Fruit fly (Drosophila melanogaster) whole organism, embryonic: ENCODE measurements around the gene Chpf.
A peak's percentile ranks its signal among the peaks of the same experiment; 100 is the strongest.

ENCODE experiments used
- B-H1 ChIP-seq: fragments of 200-800 bp; sonication (Bioruptor generic); IDR thresholded peaks from 3 replicates; pipeline ENCODE4 v1.3.6; 2022; ENCODE audit warnings: missing biosample characterization, missing genetic modification characterization
- C15 ChIP-seq: fragments of 200-800 bp; sonication (Bioruptor generic); IDR thresholded peaks from 3 replicates; pipeline ENCODE4 v1.3.6; 2022; ENCODE audit warnings: missing biosample characterization, missing genetic modification characterization
- CG1024 ChIP-seq: fragments of 200-800 bp; sonication (Bioruptor generic); IDR thresholded peaks from 2 replicates; pipeline ENCODE4 v1.3.6; 2022; ENCODE audit warnings: missing biosample characterization, missing genetic modification characterization
- CG10462 ChIP-seq: fragments of 200-800 bp; sonication (Bioruptor generic); optimal IDR thresholded peaks from 2 replicates; lab custom pipeline; 2016; ENCODE audit warnings: missing biosample characterization, missing genetic modification characterization
- CG10654 ChIP-seq: fragments of 200-800 bp; sonication (Bioruptor generic); optimal IDR thresholded peaks from 2 replicates; lab custom pipeline; 2016; ENCODE audit warnings: missing biosample characterization, missing genetic modification characterization
- CG11504 ChIP-seq: fragments of 200-800 bp; sonication (Bioruptor generic); optimal IDR thresholded peaks from 3 replicates; lab custom pipeline; 2019; ENCODE audit warnings: missing biosample characterization, mild to moderate bottlenecking, missing genetic modification characterization, moderate library complexity
- CG11723 ChIP-seq: fragments of 200-800 bp; sonication (Bioruptor generic); optimal IDR thresholded peaks from 2 replicates; lab custom pipeline; 2017; ENCODE audit warnings: missing biosample characterization, mild to moderate bottlenecking, missing genetic modification characterization
- CG12744 ChIP-seq: fragments of 200-800 bp; sonication (Bioruptor generic); optimal IDR thresholded peaks from 2 replicates; lab custom pipeline; 2016; ENCODE audit warnings: missing biosample characterization, missing genetic modification characterization
- CG12942 ChIP-seq: fragments of 200-800 bp; sonication (Bioruptor generic); optimal IDR thresholded peaks from 3 replicates; lab custom pipeline; 2016; ENCODE audit warnings: missing biosample characterization, missing genetic modification characterization
- CG13424 ChIP-seq: fragments of 200-800 bp; sonication (Bioruptor generic); optimal IDR thresholded peaks from 2 replicates; lab custom pipeline; 2019; ENCODE audit warnings: missing biosample characterization, mild to moderate bottlenecking, missing genetic modification characterization, moderate library complexity
- CG15696 ChIP-seq: fragments of 200-800 bp; sonication (Bioruptor generic); optimal IDR thresholded peaks from 2 replicates; lab custom pipeline; 2019; ENCODE audit warnings: missing biosample characterization, mild to moderate bottlenecking, missing genetic modification characterization, moderate library complexity
- CG1603 ChIP-seq: fragments of 200-800 bp; sonication (Bioruptor generic); optimal IDR thresholded peaks from 2 replicates; lab custom pipeline; 2019; ENCODE audit warnings: missing biosample characterization, mild to moderate bottlenecking, missing genetic modification characterization, moderate library complexity
- CG2116 ChIP-seq: fragments of 200-800 bp; sonication (Bioruptor generic); optimal IDR thresholded peaks from 3 replicates; lab custom pipeline; 2018; ENCODE audit warnings: missing biosample characterization, mild to moderate bottlenecking, missing genetic modification characterization
- CG2120 ChIP-seq: fragments of 200-800 bp; sonication (Bioruptor generic); optimal IDR thresholded peaks from 3 replicates; lab custom pipeline; 2016; ENCODE audit warnings: missing biosample characterization, missing genetic modification characterization
- CG2129 ChIP-seq: fragments of 200-800 bp; sonication (Bioruptor generic); IDR thresholded peaks from 2 replicates; pipeline ENCODE4 v1.3.6; 2022; ENCODE audit warnings: missing biosample characterization, missing genetic modification characterization; ENCODE audit not compliant: partially characterized antibody
- CG33213 ChIP-seq: fragments of 200-800 bp; sonication (Bioruptor generic); optimal IDR thresholded peaks from 3 replicates; lab custom pipeline; 2016; ENCODE audit warnings: missing biosample characterization, missing genetic modification characterization
- CG34376 ChIP-seq: fragments of 200-800 bp; sonication (Bioruptor generic); optimal IDR thresholded peaks from 2 replicates; lab custom pipeline; 2018; ENCODE audit warnings: missing biosample characterization, mild to moderate bottlenecking, missing genetic modification characterization
- CG4328 ChIP-seq: fragments of 200-800 bp; sonication (Bioruptor generic); optimal IDR thresholded peaks from 3 replicates; lab custom pipeline; 2017; ENCODE audit warnings: missing biosample characterization, missing genetic modification reagents, missing genetic modification characterization
- CG4360 ChIP-seq: fragments of 200-800 bp; sonication (Bioruptor generic); IDR thresholded peaks from 2 replicates; pipeline ENCODE4 v1.3.6; 2022; ENCODE audit warnings: missing biosample characterization, missing genetic modification characterization
- CG6654 ChIP-seq: fragments of 200-800 bp; sonication (Bioruptor generic); optimal IDR thresholded peaks from 2 replicates; lab custom pipeline; 2017; ENCODE audit warnings: missing biosample characterization, mild to moderate bottlenecking, missing genetic modification characterization
- CG7271 ChIP-seq: fragments of 200-800 bp; sonication (Bioruptor generic); optimal IDR thresholded peaks from 2 replicates; lab custom pipeline; 2018; ENCODE audit warnings: missing biosample characterization, mild to moderate bottlenecking, missing genetic modification characterization, moderate library complexity
- CG8281 ChIP-seq: fragments of 200-800 bp; sonication (Bioruptor generic); optimal IDR thresholded peaks from 2 replicates; lab custom pipeline; 2018; ENCODE audit warnings: missing biosample characterization, mild to moderate bottlenecking, missing genetic modification characterization, moderate library complexity
- Dll ChIP-seq: fragments of 200-800 bp; sonication (Bioruptor generic); IDR thresholded peaks from 4 replicates; pipeline ENCODE4 v1.3.6; 2022; ENCODE audit warnings: missing biosample characterization, missing genetic modification characterization; ENCODE audit not compliant: partially characterized antibody
- Drgx ChIP-seq: fragments of 200-800 bp; sonication (Bioruptor generic); IDR thresholded peaks from 2 replicates; pipeline ENCODE4 v1.3.6; 2022; ENCODE audit warnings: missing biosample characterization, missing genetic modification characterization
- E2f1 ChIP-seq: fragments of 200-800 bp; sonication (Bioruptor generic); IDR thresholded peaks from 2 replicates; pipeline ENCODE4 v1.3.6; 2022; ENCODE audit warnings: missing biosample characterization, missing genetic modification characterization
- E2f2 ChIP-seq: fragments of 200-800 bp; sonication (Bioruptor generic); IDR thresholded peaks from 2 replicates; pipeline ENCODE4 v1.3.6; 2022; ENCODE audit warnings: missing biosample characterization, missing genetic modification characterization
- Eip74EF ChIP-seq, 2 experiments: fragments of 200-800 bp in 1 of 2; fragments of >200 bp in 1 of 2; sonication (Bioruptor generic) in 1 of 2; optimal IDR thresholded peaks; 2 replicates each; lab custom pipeline; 2017 to 2019; ENCODE audit warnings: missing biosample characterization in 2 of 2, missing genetic modification characterization in 2 of 2, mild to moderate bottlenecking in 1 of 2, moderate library complexity in 1 of 2
- H2.0 ChIP-seq: fragments of 200-800 bp; sonication (Bioruptor generic); IDR thresholded peaks from 2 replicates; pipeline ENCODE4 v1.3.6; 2022; ENCODE audit warnings: missing biosample characterization, missing genetic modification characterization
- HHEX ChIP-seq: fragments of 200-800 bp; sonication (Bioruptor generic); optimal IDR thresholded peaks from 3 replicates; lab custom pipeline; 2017; ENCODE audit warnings: missing biosample characterization, mild to moderate bottlenecking, missing genetic modification characterization, missing genetic modification reagents
- HLH54F ChIP-seq: fragments of 200-800 bp; sonication (Bioruptor generic); optimal IDR thresholded peaks from 3 replicates; lab custom pipeline; 2016; ENCODE audit warnings: missing biosample characterization, missing genetic modification characterization
- HLHmδ ChIP-seq: fragments of 200-800 bp; sonication (Bioruptor generic); optimal IDR thresholded peaks from 2 replicates; lab custom pipeline; 2018; ENCODE audit warnings: missing biosample characterization, mild to moderate bottlenecking, missing genetic modification characterization, moderate library complexity
- MTF-1 ChIP-seq: fragments of 200-800 bp; sonication (Bioruptor generic); optimal IDR thresholded peaks from 2 replicates; lab custom pipeline; 2018; ENCODE audit warnings: missing biosample characterization, mild to moderate bottlenecking, missing genetic modification characterization, borderline replicate concordance
- Med ChIP-seq: fragments of 200-800 bp; sonication (Bioruptor generic); peaks from one replicate; lab custom pipeline; 2016; ENCODE audit warnings: missing biosample characterization, missing genetic modification characterization, mild to moderate bottlenecking, inconsistent platforms, moderate library complexity
- NC2β ChIP-seq: fragments of 200-800 bp; sonication (Bioruptor generic); optimal IDR thresholded peaks from 2 replicates; lab custom pipeline; 2016; ENCODE audit warnings: missing biosample characterization, missing genetic modification characterization
- amos ChIP-seq: fragments of 200-800 bp; sonication (Bioruptor generic); IDR thresholded peaks from 2 replicates; pipeline ENCODE4 v1.3.6; 2022; ENCODE audit warnings: missing biosample characterization, missing genetic modification characterization; ENCODE audit not compliant: partially characterized antibody
- bsh ChIP-seq, 2 experiments: fragments of 200-800 bp; sonication (Bioruptor generic); optimal IDR thresholded peaks; 2 replicates each; lab custom pipeline; 2017 to 2018; ENCODE audit warnings: mild to moderate bottlenecking in 2 of 2, missing biosample characterization in 2 of 2, missing genetic modification characterization in 2 of 2, moderate library complexity in 1 of 2
- crp ChIP-seq, 2 experiments: fragments of 200-800 bp; sonication (Bioruptor generic); optimal IDR thresholded peaks; 2 replicates in 1 of 2; 3 replicates in 1 of 2; lab custom pipeline; 2017; ENCODE audit warnings: missing biosample characterization in 2 of 2, missing genetic modification characterization in 2 of 2, mild to moderate bottlenecking in 1 of 2, moderate library complexity in 1 of 2
- fd64A ChIP-seq: fragments of 200-800 bp; sonication (Bioruptor generic); optimal IDR thresholded peaks from 3 replicates; lab custom pipeline; 2018; ENCODE audit warnings: missing biosample characterization, mild to moderate bottlenecking, missing genetic modification characterization
- gem ChIP-seq: fragments of 200-800 bp; sonication (Bioruptor generic); optimal IDR thresholded peaks from 2 replicates; lab custom pipeline; 2019; ENCODE audit warnings: missing biosample characterization, mild to moderate bottlenecking, missing genetic modification characterization, moderate library complexity
- her ChIP-seq: fragments of 200-800 bp; sonication (Bioruptor generic); optimal IDR thresholded peaks from 2 replicates; lab custom pipeline; 2016; ENCODE audit warnings: missing biosample characterization, missing genetic modification characterization
- inv ChIP-seq: fragments of 200-800 bp; sonication (Bioruptor generic); IDR thresholded peaks from 2 replicates; pipeline ENCODE4 v1.3.6; 2022; ENCODE audit warnings: missing biosample characterization, missing genetic modification characterization; ENCODE audit not compliant: partially characterized antibody
- mirr ChIP-seq: fragments of 200-800 bp; sonication (Bioruptor generic); optimal IDR thresholded peaks from 3 replicates; lab custom pipeline; 2018; ENCODE audit warnings: missing biosample characterization, mild to moderate bottlenecking, missing genetic modification characterization
- pfk ChIP-seq: fragments of 200-800 bp; sonication (Bioruptor generic); optimal IDR thresholded peaks from 2 replicates; lab custom pipeline; 2018; ENCODE audit warnings: missing biosample characterization, mild to moderate bottlenecking, missing genetic modification characterization, moderate library complexity
- scrt ChIP-seq: fragments of 200-800 bp; sonication (Bioruptor generic); optimal IDR thresholded peaks from 2 replicates; lab custom pipeline; 2018; ENCODE audit warnings: missing biosample characterization, mild to moderate bottlenecking, missing genetic modification characterization, moderate library complexity
- slbo ChIP-seq: fragments of 200-800 bp; sonication (Bioruptor generic); IDR thresholded peaks from 2 replicates; pipeline ENCODE4 v1.3.6; 2022; ENCODE audit warnings: missing biosample characterization, missing genetic modification characterization
- slou ChIP-seq: fragments of 200-800 bp; sonication (Bioruptor generic); optimal IDR thresholded peaks from 3 replicates; lab custom pipeline; 2016; ENCODE audit warnings: missing biosample characterization, missing genetic modification characterization
- sr ChIP-seq: fragments of 200-800 bp; sonication (Bioruptor generic); IDR thresholded peaks from 3 replicates; pipeline ENCODE4 v1.3.6; 2022; ENCODE audit warnings: missing biosample characterization, missing genetic modification characterization
- tna ChIP-seq: fragments of 200-800 bp; sonication (Bioruptor generic); IDR thresholded peaks from 2 replicates; pipeline ENCODE4 v1.3.6; 2022; ENCODE audit warnings: missing biosample characterization, missing genetic modification characterization; ENCODE audit not compliant: partially characterized antibody
- vnd ChIP-seq: fragments of 200-800 bp; sonication (Bioruptor generic); IDR thresholded peaks from 3 replicates; pipeline ENCODE4 v1.3.6; 2022; ENCODE audit warnings: missing biosample characterization, missing genetic modification characterization; ENCODE audit not compliant: partially characterized antibody

The Chpf gene

DNA sequence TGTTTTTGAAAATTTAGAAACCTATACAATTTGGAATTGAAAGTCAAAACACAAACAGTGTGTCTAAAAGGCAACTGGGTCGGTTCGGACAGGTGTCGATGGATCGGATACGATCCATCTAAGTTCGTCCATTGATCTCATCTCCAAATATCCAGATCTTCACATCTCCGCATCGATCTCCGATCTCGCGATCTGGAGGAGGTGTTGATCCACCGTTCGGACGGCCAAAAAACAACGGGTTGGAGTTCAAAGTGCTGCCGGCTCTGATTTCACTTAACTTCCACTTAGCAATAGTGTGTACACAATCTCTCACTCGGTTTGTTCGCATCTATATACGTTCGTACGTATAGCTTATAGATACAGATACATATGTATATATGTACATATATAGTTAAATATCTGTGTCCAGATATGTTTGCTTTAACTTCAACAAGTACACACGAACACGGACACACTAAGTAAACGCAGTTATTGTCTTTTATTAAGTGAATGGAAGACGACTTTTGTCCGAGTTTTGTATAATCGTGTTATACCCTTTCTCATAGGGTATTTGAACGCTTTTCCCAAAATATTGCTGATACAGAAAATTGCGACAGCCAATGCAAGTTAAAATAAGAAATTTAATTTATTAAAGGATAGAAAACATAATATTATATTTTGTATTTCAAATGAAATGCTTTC is 4.0 kb downstream of the Chpf start, which contains the start of gene Fer3HCH (continued):
- TF ChIP-seq HLHmδ (GFP tag; lab: Kevin White, UChicago): no peak
- TF ChIP-seq Eip74EF (GFP tag; optimal IDR thresholded peaks at IDR 0.05; lab: Kevin White, UChicago): no peak
- TF ChIP-seq CG34376 (GFP tag; lab: Kevin White, UChicago): no peak
- TF ChIP-seq inv (GFP tag; lab: Robert Waterston, UW): no peak
- TF ChIP-seq NC2β (GFP tag; lab: Kevin White, UChicago): no peak
- TF ChIP-seq CG13424: peak; percentile 30
- no peak for TF ChIP-seq CG11723 (GFP tag; lab: Kevin White, UChicago)
- TF ChIP-seq CG7271 (tag; lab: Kevin White, UChicago): no peak
- peak; percentile 68 for TF ChIP-seq Med
- no peak for TF ChIP-seq vnd (GFP tag; lab: Robert Waterston, UW)
- no peak for TF ChIP-seq CG4360
- TF ChIP-seq CG12942: no peak
- TF ChIP-seq scrt (GFP tag; lab: Kevin White, UChicago): no peak
- no peak for TF ChIP-seq crp (GFP tag; optimal IDR thresholded peaks at IDR 0.05; lab: Kevin White, UChicago)
- TF ChIP-seq sr (GFP tag; lab: Robert Waterston, UW): no peak
- TF ChIP-seq E2f1 (GFP tag; lab: Robert Waterston, UW): no peak
- no peak for TF ChIP-seq E2f2 (GFP tag; lab: Robert Waterston, UW)
- no peak for TF ChIP-seq CG10654
- TF ChIP-seq H2.0 (GFP tag; lab: Robert Waterston, UW): no peak
- no peak for TF ChIP-seq pfk
- TF ChIP-seq CG15696: peak; percentile 50
- no peak for TF ChIP-seq fd64A (GFP tag; lab: Kevin White, UChicago)
- TF ChIP-seq Dll (GFP tag; lab: Robert Waterston, UW): no peak
- no peak for TF ChIP-seq slbo (GFP tag; lab: Robert Waterston, UW)
- TF ChIP-seq CG33213 (GFP tag; lab: Kevin White, UChicago): no peak
- TF ChIP-seq CG2116 (GFP tag; lab: Kevin White, UChicago): no peak
- TF ChIP-seq B-H1 (GFP tag; lab: Robert Waterston, UW): no peak
- TF ChIP-seq CG8281 (tag; lab: Kevin White, UChicago): no peak
- peak; percentile 39 for TF ChIP-seq gem (tag; lab: Kevin White, UChicago)
- TF ChIP-seq CG4328 (GFP tag; lab: Kevin White, UChicago): peak; percentile 51
- peak; percentile 22 for TF ChIP-seq CG1603 (tag; lab: Kevin White, UChicago)
- TF ChIP-seq her (GFP tag; lab: Kevin White, UChicago): no peak
- TF ChIP-seq Drgx (GFP tag; lab: Robert Waterston, UW): no peak
- peak; percentile 11 for TF ChIP-seq CG11504 (tag; lab: Kevin White, UChicago)
- TF ChIP-seq tna: no peak
- TF ChIP-seq slou: no peak
- peak; percentile 33 for TF ChIP-seq mirr (GFP tag; lab: Kevin White, UChicago)
- peak; percentile 4 for TF ChIP-seq HHEX (GFP tag; lab: Kevin White, UChicago)
- peak; percentile 4 for TF ChIP-seq MTF-1 (GFP tag; lab: Kevin White, UChicago)
- TF ChIP-seq HLH54F: no peak
- no peak for TF ChIP-seq CG6654 (GFP tag; lab: Kevin White, UChicago)
- peak in 1 of 2 experiments; percentile 20 for TF ChIP-seq bsh (GFP tag; optimal IDR thresholded peaks at IDR 0.05; lab: Kevin White, UChicago)
- TF ChIP-seq CG2129: no peak
- 0 out of 2 replicates have a peak, but pooled peaks have one; percentile 20 for TF ChIP-seq CG1024 (GFP tag; lab: Robert Waterston, UW)
- no peak for TF ChIP-seq amos (GFP tag; lab: Robert Waterston, UW)
- TF ChIP-seq CG2120: no peak
- no peak for TF ChIP-seq C15
- TF ChIP-seq CG12744 (GFP tag; lab: Kevin White, UChicago): no peak
- TF ChIP-seq CG10462: no peak
